Worm (Caenorhabditis elegans) whole organism, L4/young adult: ENCODE data around the gene C17G10.10.

Experiments
- W03F9.2 ChIP-seq: fragments of 150-350 bp; optimal IDR thresholded peaks from 2 replicates; lab custom pipeline; 2014; ENCODE audit warnings: missing biosample characterization, missing genetic modification characterization
- dao-5 ChIP-seq: sonication (generic microtip); optimal IDR thresholded peaks from 2 replicates; lab custom pipeline; 2016; ENCODE audit warnings: missing genotype, missing genetic modification characterization, moderate library complexity, missing compliant biosample characterization
- him-1 ChIP-seq: sonication (generic microtip); optimal IDR thresholded peaks from 2 replicates; lab custom pipeline; 2016; ENCODE audit warnings: missing genotype, missing genetic modification reagents, missing genetic modification characterization, missing compliant biosample characterization

ce11 chrII:5646942-5647341, 47.8 kb upstream of the C17G10.10 start, which contains the start of gene F59E12.9:
- TF ChIP-seq W03F9.2 (tag; lab: Kevin White, UChicago) = no peak
- TF ChIP-seq him-1 (tag; lab: Kevin White, UChicago) = no peak
- no peak for TF ChIP-seq dao-5 (tag; lab: Kevin White, UChicago)
